Fruit fly (Drosophila melanogaster) Kc167 (cell line): ENCODE results near the gene CG11396.

ENCODE experiments used
- psq ChIP-seq: fragments of >200 bp; optimal IDR thresholded peaks from 2 replicates; lab custom pipeline; 2017; ENCODE audit warnings: missing external identifiers
- ttk ChIP-seq: sonication (Bioruptor generic); optimal IDR thresholded peaks from 2 replicates; lab custom pipeline; 2017; ENCODE audit warnings: missing external identifiers

dm6 chr3L:20797379-20797778, 9.4 kb upstream of the CG11396 start:
- TF ChIP-seq ttk (no peak), psq (no peak)
